Worm (Caenorhabditis elegans) whole organism, young adult: Measurements from ENCODE around the gene unc-9.

Source experiments
- B0035.1 ChIP-seq: sonication (generic microtip); optimal IDR thresholded peaks from 2 replicates; lab custom pipeline; 2016; ENCODE audit warnings: missing genetic modification characterization, mild to moderate bottlenecking, missing compliant biosample characterization, missing genotype, missing genetic modification reagents
- C06A6.2 ChIP-seq: fragments of 200-800 bp; sonication (Bioruptor generic); conservative IDR thresholded peaks from 2 replicates; pipeline ENCODE4 v1.3.6; 2022; ENCODE audit warnings: missing genetic modification characterization, missing compliant biosample characterization
- D2030.7 ChIP-seq: fragments of 200-800 bp; sonication (Bioruptor generic); IDR thresholded peaks from 2 replicates; pipeline ENCODE4 v1.3.6; 2022; ENCODE audit warnings: missing genetic modification reagents, missing genetic modification characterization, missing compliant biosample characterization
- F22D6.2 ChIP-seq: sonication (generic microtip); optimal IDR thresholded peaks from 2 replicates; lab custom pipeline; 2016; ENCODE audit warnings: mild to moderate bottlenecking, missing genetic modification characterization, missing compliant biosample characterization
- F33H1.4 ChIP-seq: fragments of 200-800 bp; sonication (Bioruptor generic); IDR thresholded peaks from 2 replicates; pipeline ENCODE4 v1.3.6; 2022; ENCODE audit warnings: missing genetic modification reagents, missing genetic modification characterization, missing compliant biosample characterization
- F39B2.1 ChIP-seq: fragments of 200-800 bp; sonication (Bioruptor generic); IDR thresholded peaks from 2 replicates; pipeline ENCODE4 v1.3.6; 2022; ENCODE audit warnings: missing genetic modification reagents, missing genetic modification characterization, missing compliant biosample characterization
- F49E8.2 ChIP-seq: sonication (generic microtip); optimal IDR thresholded peaks from 3 replicates; lab custom pipeline; 2017; ENCODE audit warnings: missing genetic modification characterization, mild to moderate bottlenecking, missing compliant biosample characterization, antibody characterized with exemption, moderate library complexity; ENCODE audit not compliant: insufficient read depth
- T07F8.4 ChIP-seq: sonication (generic microtip); optimal IDR thresholded peaks from 2 replicates; lab custom pipeline; 2016; ENCODE audit warnings: mild to moderate bottlenecking, missing genetic modification characterization, moderate library complexity, missing compliant biosample characterization
- Y95B8A.8 ChIP-seq: fragments of 200-800 bp; sonication (Bioruptor generic); IDR thresholded peaks from 2 replicates; pipeline ENCODE4 v1.3.6; 2022; ENCODE audit warnings: missing genetic modification reagents, missing genetic modification characterization, missing compliant biosample characterization
- attf-6 ChIP-seq: fragments of 200-800 bp; sonication (Bioruptor generic); IDR thresholded peaks from 2 replicates; pipeline ENCODE4 v1.3.6; 2022; ENCODE audit warnings: missing genetic modification reagents, missing genetic modification characterization, missing compliant biosample characterization
- cebp-1 ChIP-seq, 2 experiments: fragments of 200-800 bp in 1 of 2; sonication (Bioruptor generic) in 1 of 2; sonication (generic microtip) in 1 of 2; IDR thresholded peaks in 1 of 2; optimal IDR thresholded peaks in 1 of 2; 2 replicates each; pipeline versions ENCODE4 v1.3.6 to Lab custom; 2017 to 2022; ENCODE audit warnings: missing compliant biosample characterization in 2 of 2, missing genetic modification characterization in 2 of 2, mild to moderate bottlenecking in 1 of 2, missing genetic modification reagents in 1 of 2, moderate library complexity in 1 of 2
- cebp-2 ChIP-seq: fragments of 200-800 bp; sonication (Bioruptor generic); IDR thresholded peaks from 2 replicates; pipeline ENCODE4 v1.3.6; 2022; ENCODE audit warnings: missing genetic modification characterization, missing compliant biosample characterization
- ceh-27 ChIP-seq: fragments of 200-800 bp; sonication (Bioruptor generic); optimal IDR thresholded peaks from 2 replicates; lab custom pipeline; 2018; ENCODE audit warnings: mild to moderate bottlenecking, missing genetic modification characterization, moderate library complexity, missing compliant biosample characterization
- ceh-40 ChIP-seq: fragments of 200-800 bp; sonication (Bioruptor generic); IDR thresholded peaks from 2 replicates; pipeline ENCODE4 v1.3.6; 2022; ENCODE audit warnings: missing genetic modification characterization, missing compliant biosample characterization
- die-1 ChIP-seq: sonication (generic microtip); optimal IDR thresholded peaks from 2 replicates; lab custom pipeline; 2016; ENCODE audit warnings: missing genotype, mild to moderate bottlenecking, missing genetic modification characterization, missing compliant biosample characterization
- dox-1 ChIP-seq: fragments of 200-800 bp; sonication (Bioruptor generic); IDR thresholded peaks from 2 replicates; pipeline ENCODE4 v1.3.6; 2022; ENCODE audit warnings: missing genetic modification reagents, missing genetic modification characterization, missing compliant biosample characterization
- efl-1 ChIP-seq: fragments of 150-350 bp; optimal IDR thresholded peaks from 2 replicates; lab custom pipeline; 2014; ENCODE audit warnings: missing biosample characterization, missing genetic modification reagents, missing genetic modification characterization
- ets-4 ChIP-seq: fragments of 200-800 bp; sonication (Bioruptor generic); optimal IDR thresholded peaks from 2 replicates; lab custom pipeline; 2018; ENCODE audit warnings: mild to moderate bottlenecking, missing genetic modification characterization, missing compliant biosample characterization
- him-1 ChIP-seq: sonication (generic microtip); optimal IDR thresholded peaks from 2 replicates; lab custom pipeline; 2016; ENCODE audit warnings: missing genotype, missing genetic modification reagents, missing genetic modification characterization, missing compliant biosample characterization
- hmg-1.2 ChIP-seq: fragments of 200-800 bp; sonication (Bioruptor generic); IDR thresholded peaks from 2 replicates; pipeline ENCODE4 v1.3.6; 2022; ENCODE audit warnings: missing genetic modification reagents, missing genetic modification characterization, missing compliant biosample characterization
- lin-26 ChIP-seq: fragments of 200-800 bp; sonication (Bioruptor generic); IDR thresholded peaks from 2 replicates; pipeline ENCODE4 v1.3.6; 2022; ENCODE audit warnings: missing genetic modification reagents, missing genetic modification characterization, missing compliant biosample characterization
- mes-4 ChIP-seq: sonication (generic microtip); optimal IDR thresholded peaks from 2 replicates; lab custom pipeline; 2016; ENCODE audit warnings: missing genotype, missing genetic modification characterization, missing compliant biosample characterization
- nhr-179 ChIP-seq: sonication (generic microtip); optimal IDR thresholded peaks from 2 replicates; lab custom pipeline; 2016; ENCODE audit warnings: mild to moderate bottlenecking, missing genetic modification characterization, missing compliant biosample characterization
- nhr-80 ChIP-seq: sonication (generic microtip); optimal IDR thresholded peaks from 2 replicates; lab custom pipeline; 2016; ENCODE audit warnings: missing genetic modification characterization, missing compliant biosample characterization
- rpc-1 ChIP-seq, 2 experiments: fragments of 150-350 bp in 1 of 2; sonication (generic microtip) in 1 of 2; optimal IDR thresholded peaks; 2 replicates each; lab custom pipeline; 2014 to 2018; ENCODE audit warnings: missing biosample characterization in 1 of 2, missing genetic modification characterization in 1 of 2, missing genetic modification reagents in 1 of 2, missing genotype in 1 of 2
- snpc-4 ChIP-seq, 5 experiments: fragments of 150-350 bp in 1 of 5; sonication (generic microtip) in 4 of 5; optimal IDR thresholded peaks; 2 replicates each; lab custom pipeline; 2014 to 2018; ENCODE audit warnings: missing genetic modification characterization in 5 of 5, missing biosample characterization in 3 of 5, antibody characterized with exemption in 2 of 5, mild to moderate bottlenecking in 2 of 5, missing compliant biosample characterization in 2 of 5, missing genotype in 2 of 5, moderate library complexity in 2 of 5, missing genetic modification reagents in 1 of 5
- tlf-1 ChIP-seq: fragments of 200-800 bp; sonication (Bioruptor generic); optimal IDR thresholded peaks from 2 replicates; lab custom pipeline; 2018; ENCODE audit warnings: mild to moderate bottlenecking, missing genetic modification characterization, missing compliant biosample characterization
- ztf-22 ChIP-seq: fragments of 200-800 bp; sonication (Bioruptor generic); optimal IDR thresholded peaks from 2 replicates; lab custom pipeline; 2018; ENCODE audit warnings: mild to moderate bottlenecking, missing genetic modification characterization, moderate library complexity, missing compliant biosample characterization
- ztf-28 ChIP-seq: fragments of 200-800 bp; sonication (Bioruptor generic); IDR thresholded peaks from 2 replicates; pipeline ENCODE4 v1.3.6; 2022; ENCODE audit warnings: missing genetic modification reagents, missing genetic modification characterization, missing compliant biosample characterization

unc-9 gene

DNA sequence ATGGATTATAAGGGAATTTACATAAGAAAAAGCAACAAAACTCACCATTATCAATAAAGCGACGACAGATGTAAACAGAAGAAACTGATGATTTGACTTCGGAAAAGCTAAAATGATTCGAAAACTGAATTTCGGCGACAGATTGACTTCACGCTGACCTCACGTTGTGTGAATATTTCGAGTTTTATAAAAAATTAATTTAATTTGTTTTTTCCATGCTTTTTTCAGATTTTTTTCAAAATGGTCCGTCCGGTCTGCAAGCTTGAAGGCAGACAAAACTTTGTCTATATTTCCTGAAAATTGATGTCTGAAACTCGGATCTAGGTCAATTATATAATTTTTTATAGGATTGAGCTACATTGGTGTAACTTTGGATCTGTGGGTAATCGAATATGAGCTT, 40.7 kb downstream of the unc-9 start, which contains the start of gene K08H2.5:
TSS of gene K08H2.5 (minus strand) at position 101 of the 400 bp plus-strand sequence.
- TF ChIP-seq cebp-1 (GFP tag; IDR thresholded peaks at IDR 0.05; lab: Robert Waterston, UW) = no peak
- no peak for TF ChIP-seq cebp-1 (tag; optimal IDR thresholded peaks at IDR 0.05; lab: Kevin White, UChicago)
- no peak for TF ChIP-seq cebp-2 (GFP tag; lab: Robert Waterston, UW)
- no peak for TF ChIP-seq attf-6 (GFP tag; lab: Robert Waterston, UW)

DNA sequence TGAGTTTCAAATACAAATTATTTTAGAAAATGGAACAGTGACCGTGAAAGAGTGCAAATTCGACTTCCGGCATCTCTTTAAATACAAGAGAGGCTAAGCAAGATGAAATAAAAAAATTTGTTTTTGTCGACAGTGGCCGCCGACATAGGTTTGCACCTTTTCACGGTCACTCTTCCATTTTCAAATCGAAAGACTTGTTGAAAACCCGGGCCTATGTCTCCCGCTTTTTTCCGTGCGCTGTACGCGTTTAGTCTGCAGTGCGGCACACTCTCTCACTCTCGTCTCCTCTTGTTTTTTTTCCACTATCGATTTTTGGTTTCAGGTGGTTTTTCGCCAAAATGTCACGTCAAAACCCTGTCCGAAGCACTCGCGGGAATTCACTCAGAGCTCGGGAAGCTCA, 43.5 kb downstream of the unc-9 start, which contains the start of gene hpl-1:
TSS of gene hpl-1 (plus strand) at position 301 of the 400 bp plus-strand sequence.
- TF ChIP-seq him-1 (no peak), nhr-80 (tag; lab: Kevin White, UChicago) (no peak), lin-26 (GFP tag; lab: Robert Waterston, UW) (no peak), die-1 (tag; lab: Kevin White, UChicago) (no peak), mes-4 (tag; lab: Kevin White, UChicago) (no peak), D2030.7 (GFP tag; lab: Robert Waterston, UW) (no peak), F39B2.1 (no peak)

DNA sequence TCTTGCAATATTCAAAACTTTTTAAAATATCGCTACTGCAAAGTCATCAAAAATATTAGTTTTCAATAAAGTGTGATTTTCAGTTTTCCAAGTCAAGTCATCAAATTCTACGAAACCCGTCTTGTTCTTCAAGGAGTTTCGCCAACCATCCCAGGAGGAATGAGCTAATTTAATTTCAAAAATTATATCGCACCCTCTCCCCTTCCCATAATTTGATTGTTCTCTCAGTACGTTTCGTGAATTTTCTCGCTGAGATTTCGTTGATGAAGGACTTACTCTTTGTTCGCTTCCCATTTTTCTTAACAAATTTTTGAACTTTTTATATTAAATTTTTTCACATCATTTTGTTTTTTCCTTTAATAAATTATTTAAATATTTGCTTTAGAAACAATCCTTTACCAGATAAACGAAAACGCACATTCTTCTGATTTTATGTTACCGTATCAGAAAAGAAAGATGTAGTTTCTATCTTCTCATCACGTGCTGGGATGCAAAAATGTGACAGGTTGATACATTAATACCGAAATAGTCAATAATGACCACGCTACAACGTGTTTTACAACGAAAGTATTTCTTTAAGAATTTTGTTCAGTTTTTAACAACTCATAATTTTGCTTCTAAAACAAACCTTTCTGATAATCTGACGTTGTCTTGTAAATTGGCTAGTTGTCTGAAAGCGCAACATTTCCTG, 45.2 kb downstream of the unc-9 start:
- TF ChIP-seq ztf-28 (GFP tag; lab: Robert Waterston, UW) (no peak), F49E8.2 (tag; lab: Kevin White, UChicago) (no peak), cebp-1 (GFP tag; IDR thresholded peaks at IDR 0.05; lab: Robert Waterston, UW) (no peak), cebp-1 (tag; optimal IDR thresholded peaks at IDR 0.05; lab: Kevin White, UChicago) (no peak), F33H1.4 (GFP tag; lab: Robert Waterston, UW) (no peak), attf-6 (GFP tag; lab: Robert Waterston, UW) (no peak), F22D6.2 (no peak), ceh-27 (GFP tag; lab: Kevin White, UChicago) (no peak)

DNA sequence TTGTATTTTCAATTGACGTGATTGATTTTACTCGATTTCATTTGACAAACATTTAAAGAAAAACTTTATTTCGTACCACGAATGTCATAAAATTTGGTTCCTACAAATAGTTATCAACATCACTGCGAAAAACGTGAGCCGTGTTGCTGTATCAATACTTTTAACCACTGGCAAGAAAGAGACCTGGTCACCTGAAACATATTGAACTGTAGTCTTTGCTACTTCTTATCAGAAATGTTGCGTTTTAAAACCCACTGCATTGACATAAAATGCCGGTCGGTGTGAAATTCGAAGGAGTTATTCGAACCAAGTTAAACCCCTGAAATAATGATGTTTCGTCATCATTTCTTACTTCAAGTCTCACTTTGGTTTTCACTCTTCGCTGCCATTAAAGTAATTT, 46.0 kb downstream of the unc-9 start:
- TF ChIP-seq cebp-1 (GFP tag; IDR thresholded peaks at IDR 0.05; lab: Robert Waterston, UW) (no peak), cebp-1 (tag; optimal IDR thresholded peaks at IDR 0.05; lab: Kevin White, UChicago) (peak; percentile 0), dox-1 (GFP tag; lab: Robert Waterston, UW) (no peak), nhr-80 (tag; lab: Kevin White, UChicago) (peak; percentile 77)
- TF ChIP-seq, all 124 proteins: peak for 2

DNA sequence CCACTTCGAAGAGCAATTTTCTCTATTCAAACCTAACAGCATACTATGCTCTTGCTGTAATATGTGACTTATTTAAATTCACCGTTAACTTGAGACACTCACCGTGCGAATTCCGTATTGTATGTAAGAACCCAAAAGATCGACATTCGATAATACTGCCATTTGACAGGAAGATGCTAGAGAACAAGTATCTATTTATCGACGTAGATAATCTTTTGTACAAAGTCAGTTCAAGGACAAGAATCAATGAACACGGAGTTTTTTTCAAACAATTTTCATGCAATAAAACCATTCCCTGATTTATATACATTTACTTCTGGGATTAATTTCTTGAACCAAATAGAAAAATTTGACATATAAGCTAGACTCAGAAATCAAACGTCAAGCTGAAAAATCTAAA, 46.7 kb downstream of the unc-9 start, which contains the start of gene K08H2.7:
TSS of gene K08H2.7 (minus strand) at position 173 of the 400 bp plus-strand sequence.
- TF ChIP-seq efl-1 (GFP tag; lab: Kevin White, UChicago) (no peak), ceh-27 (GFP tag; lab: Kevin White, UChicago) (no peak), hmg-1.2 (GFP tag; lab: Robert Waterston, UW) (no peak), mes-4 (tag; lab: Kevin White, UChicago) (no peak), cebp-2 (GFP tag; lab: Robert Waterston, UW) (no peak), C06A6.2 (GFP tag; lab: Robert Waterston, UW) (no peak), B0035.1 (no peak), him-1 (no peak), ets-4 (GFP tag; lab: Kevin White, UChicago) (no peak), T07F8.4 (tag; lab: Kevin White, UChicago) (no peak), snpc-4 (GFP tag; optimal IDR thresholded peaks at IDR 0.05; lab: Kevin White, UChicago) (no peak), snpc-4 (tag; optimal IDR thresholded peaks at IDR 0.05; lab: Kevin White, UChicago) (no peak), ceh-40 (GFP tag; lab: Robert Waterston, UW) (no peak), nhr-179 (tag; lab: Kevin White, UChicago) (no peak), ztf-22 (no peak), Y95B8A.8 (GFP tag; lab: Robert Waterston, UW) (no peak), rpc-1 (optimal IDR thresholded peaks at IDR 0.05; lab: Kevin White, UChicago) (no peak), rpc-1 (tag; optimal IDR thresholded peaks at IDR 0.05; lab: Kevin White, UChicago) (no peak), tlf-1 (no peak)
